Fruit fly (Drosophila melanogaster) whole organism, adult: Measurements from ENCODE around the gene fne.

Experiments
- CG11617 ChIP-seq: fragments of 200-800 bp; sonication (Bioruptor generic); optimal IDR thresholded peaks from 2 replicates; lab custom pipeline; 2017; ENCODE audit warnings: mild to moderate bottlenecking, missing biosample characterization, missing genetic modification reagents, missing genetic modification characterization
- CG1620 ChIP-seq: fragments of 200-800 bp; sonication (Bioruptor generic); optimal IDR thresholded peaks from 2 replicates; lab custom pipeline; 2016; ENCODE audit warnings: missing biosample characterization, missing genetic modification characterization
- CG33017 ChIP-seq: fragments of 200-800 bp; sonication (Bioruptor generic); optimal IDR thresholded peaks from 2 replicates; lab custom pipeline; 2018; ENCODE audit warnings: missing biosample characterization, mild to moderate bottlenecking, missing genetic modification characterization, moderate library complexity
- CG7101 ChIP-seq: fragments of 200-800 bp; sonication (Bioruptor generic); optimal IDR thresholded peaks from 2 replicates; lab custom pipeline; 2018; ENCODE audit warnings: missing biosample characterization, mild to moderate bottlenecking, missing genetic modification characterization, moderate library complexity
- bab1 ChIP-seq: fragments of 200-800 bp; sonication (Bioruptor generic); optimal IDR thresholded peaks from 3 replicates; lab custom pipeline; 2019; ENCODE audit warnings: missing biosample characterization, mild to moderate bottlenecking, missing genetic modification characterization, moderate library complexity
- kay ChIP-seq: fragments of 200-800 bp; sonication (Bioruptor generic); peaks from one replicate; lab custom pipeline; 2016; ENCODE audit warnings: missing biosample characterization, missing genetic modification characterization, borderline replicate concordance
- pad ChIP-seq: fragments of 200-800 bp; sonication (Bioruptor generic); optimal IDR thresholded peaks from 3 replicates; lab custom pipeline; 2017; ENCODE audit warnings: missing biosample characterization, missing genetic modification characterization, mild to moderate bottlenecking, moderate library complexity, missing genetic modification reagents

dm6 chrX:12919594-12919993 lies 2.3 kb downstream of the fne start:
- TF ChIP-seq kay (no peak), CG7101 (tag; lab: Kevin White, UChicago) (no peak), pad (GFP tag; lab: Kevin White, UChicago) (no peak), CG1620 (GFP tag; lab: Kevin White, UChicago) (no peak), CG11617 (no peak), CG33017 (tag; lab: Kevin White, UChicago) (no peak), bab1 (GFP tag; lab: Kevin White, UChicago) (no peak)
